Fruit fly (Drosophila melanogaster) whole organism, embryonic: ENCODE results near the gene CG14830.

ENCODE experiments used
- Asciz ChIP-seq: fragments of 200-800 bp; sonication (Bioruptor generic); optimal IDR thresholded peaks from 2 replicates; lab custom pipeline; 2017; ENCODE audit warnings: missing biosample characterization, mild to moderate bottlenecking, missing genetic modification characterization, missing genetic modification reagents
- CG1024 ChIP-seq: fragments of 200-800 bp; sonication (Bioruptor generic); IDR thresholded peaks from 2 replicates; pipeline ENCODE4 v1.3.6; 2022; ENCODE audit warnings: missing biosample characterization, missing genetic modification characterization
- CG10267 ChIP-seq: fragments of 200-800 bp; sonication (Bioruptor generic); optimal IDR thresholded peaks from 2 replicates; lab custom pipeline; 2018; ENCODE audit warnings: missing biosample characterization, mild to moderate bottlenecking, missing genetic modification characterization, moderate library complexity
- CG10366 ChIP-seq: fragments of 200-800 bp; sonication (Bioruptor generic); IDR thresholded peaks from 2 replicates; pipeline ENCODE4 v1.3.6; 2022; ENCODE audit warnings: missing biosample characterization, missing genetic modification characterization
- CG10959 ChIP-seq: fragments of 200-800 bp; sonication (Bioruptor generic); IDR thresholded peaks from 2 replicates; pipeline ENCODE4 v1.3.6; 2022; ENCODE audit warnings: missing biosample characterization, missing genetic modification characterization
- CG11398 ChIP-seq: fragments of 200-800 bp; sonication (Bioruptor generic); optimal IDR thresholded peaks from 2 replicates; lab custom pipeline; 2016; ENCODE audit warnings: missing biosample characterization, missing genetic modification characterization
- CG11456 ChIP-seq: fragments of 200-800 bp; sonication (Bioruptor generic); IDR thresholded peaks from 3 replicates; pipeline ENCODE4 v1.3.6; 2022; ENCODE audit warnings: missing biosample characterization, missing genetic modification characterization
- CG12071 ChIP-seq: fragments of 200-800 bp; sonication (Bioruptor generic); optimal IDR thresholded peaks from 3 replicates; lab custom pipeline; 2018; ENCODE audit warnings: missing biosample characterization, mild to moderate bottlenecking, missing genetic modification characterization
- CG12391 ChIP-seq: fragments of 200-800 bp; sonication (Bioruptor generic); optimal IDR thresholded peaks from 3 replicates; lab custom pipeline; 2018; ENCODE audit warnings: missing biosample characterization, mild to moderate bottlenecking, missing genetic modification characterization, moderate library complexity
- CG13123 ChIP-seq: fragments of 200-800 bp; sonication (Bioruptor generic); optimal IDR thresholded peaks from 2 replicates; lab custom pipeline; 2016; ENCODE audit warnings: missing biosample characterization, missing genetic modification characterization
- CG14667 ChIP-seq: fragments of 200-800 bp; sonication (Bioruptor generic); IDR thresholded peaks from 2 replicates; pipeline ENCODE4 v1.3.6; 2022; ENCODE audit warnings: missing biosample characterization, missing genetic modification characterization
- CG1603 ChIP-seq: fragments of 200-800 bp; sonication (Bioruptor generic); optimal IDR thresholded peaks from 2 replicates; lab custom pipeline; 2019; ENCODE audit warnings: missing biosample characterization, mild to moderate bottlenecking, missing genetic modification characterization, moderate library complexity
- CG17802 ChIP-seq: fragments of 200-800 bp; sonication (Bioruptor generic); optimal IDR thresholded peaks from 2 replicates; lab custom pipeline; 2018; ENCODE audit warnings: missing biosample characterization, mild to moderate bottlenecking, missing genetic modification characterization, moderate library complexity
- CG18476 ChIP-seq: fragments of 200-800 bp; sonication (Bioruptor generic); optimal IDR thresholded peaks from 2 replicates; lab custom pipeline; 2016; ENCODE audit warnings: missing biosample characterization, mild to moderate bottlenecking, missing genetic modification characterization
- CG18599 ChIP-seq: fragments of 200-800 bp; sonication (Bioruptor generic); optimal IDR thresholded peaks from 3 replicates; lab custom pipeline; 2017; ENCODE audit warnings: missing biosample characterization, missing genetic modification characterization, mild to moderate bottlenecking, moderate library complexity, missing genetic modification reagents
- CG31224 ChIP-seq: fragments of 200-800 bp; sonication (Bioruptor generic); IDR thresholded peaks from 2 replicates; pipeline ENCODE4 v1.3.6; 2022; ENCODE audit warnings: missing biosample characterization, missing genetic modification characterization
- CG32767 ChIP-seq: fragments of 200-800 bp; sonication (Bioruptor generic); IDR thresholded peaks from 2 replicates; pipeline ENCODE4 v1.3.6; 2022; ENCODE audit warnings: missing biosample characterization, missing genetic modification characterization
- CG4282 ChIP-seq: fragments of 200-800 bp; sonication (Bioruptor generic); optimal IDR thresholded peaks from 2 replicates; lab custom pipeline; 2016; ENCODE audit warnings: missing biosample characterization, missing genetic modification characterization
- CG5953 ChIP-seq: fragments of 200-800 bp; sonication (Bioruptor generic); IDR thresholded peaks from 2 replicates; pipeline ENCODE4 v1.3.6; 2022; ENCODE audit warnings: missing biosample characterization, missing genetic modification characterization
- CG8924 ChIP-seq: fragments of 200-800 bp; optimal IDR thresholded peaks from 3 replicates; lab custom pipeline; 2019; ENCODE audit warnings: missing biosample characterization, mild to moderate bottlenecking, missing genetic modification characterization, moderate library complexity
- CG9876 ChIP-seq: fragments of 200-800 bp; sonication (Bioruptor generic); optimal IDR thresholded peaks from 2 replicates; lab custom pipeline; 2016; ENCODE audit warnings: missing biosample characterization, missing genetic modification characterization
- CG9932 ChIP-seq: fragments of 200-800 bp; sonication (Bioruptor generic); IDR thresholded peaks from 2 replicates; pipeline ENCODE4 v1.3.6; 2022; ENCODE audit warnings: missing biosample characterization, missing genetic modification characterization
- D19A ChIP-seq: fragments of 200-800 bp; optimal IDR thresholded peaks from 3 replicates; lab custom pipeline; 2019; ENCODE audit warnings: missing biosample characterization, mild to moderate bottlenecking, missing genetic modification characterization, moderate library complexity
- Doc3 ChIP-seq: fragments of 200-800 bp; sonication (Bioruptor generic); IDR thresholded peaks from 3 replicates; pipeline ENCODE4 v1.3.6; 2022; ENCODE audit warnings: missing biosample characterization, missing genetic modification characterization; ENCODE audit not compliant: partially characterized antibody
- Dp ChIP-seq: fragments of 200-800 bp; sonication (Bioruptor generic); optimal IDR thresholded peaks from 2 replicates; lab custom pipeline; 2018; ENCODE audit warnings: missing biosample characterization, mild to moderate bottlenecking, missing genetic modification characterization, moderate library complexity
- Fer1 ChIP-seq: fragments of 200-800 bp; sonication (Bioruptor generic); optimal IDR thresholded peaks from 2 replicates; lab custom pipeline; 2017; ENCODE audit warnings: missing biosample characterization, mild to moderate bottlenecking, missing genetic modification characterization
- HLH3B ChIP-seq: fragments of 200-800 bp; sonication (Bioruptor generic); IDR thresholded peaks from 2 replicates; pipeline ENCODE4 v1.3.6; 2022; ENCODE audit warnings: missing biosample characterization, missing genetic modification characterization
- Hr39 ChIP-seq: fragments of >200 bp; optimal IDR thresholded peaks from 2 replicates; lab custom pipeline; 2017
- Hr51 ChIP-seq, 2 experiments: fragments of 200-800 bp; sonication (Bioruptor generic); optimal IDR thresholded peaks; 2 replicates in 1 of 2; 3 replicates in 1 of 2; lab custom pipeline; 2016 to 2018; ENCODE audit warnings: missing biosample characterization in 2 of 2, missing genetic modification characterization in 2 of 2, mild to moderate bottlenecking in 1 of 2, moderate library complexity in 1 of 2
- Oli ChIP-seq: fragments of 200-800 bp; sonication (Bioruptor generic); optimal IDR thresholded peaks from 2 replicates; lab custom pipeline; 2018; ENCODE audit warnings: missing biosample characterization, mild to moderate bottlenecking, missing genetic modification characterization, moderate library complexity
- Rx ChIP-seq: fragments of 200-800 bp; sonication (Bioruptor generic); IDR thresholded peaks from 2 replicates; pipeline ENCODE4 v1.3.6; 2022; ENCODE audit warnings: missing biosample characterization, missing genetic modification characterization
- Sox100B ChIP-seq: fragments of 200-800 bp; sonication (Bioruptor generic); optimal IDR thresholded peaks from 3 replicates; lab custom pipeline; 2018; ENCODE audit warnings: missing biosample characterization, mild to moderate bottlenecking, missing genetic modification characterization
- Trl ChIP-seq, 3 experiments: fragments of >200 bp in 2 of 3; fragments of 200-800 bp in 1 of 3; sonication (Bioruptor generic) in 1 of 3; optimal IDR thresholded peaks; 2 replicates in 1 of 3; 3 replicates in 2 of 3; lab custom pipeline; 2016 to 2017; ENCODE audit warnings: missing biosample characterization in 1 of 3, missing genetic modification characterization in 1 of 3
- Usf ChIP-seq: fragments of 200-800 bp; sonication (Bioruptor generic); optimal IDR thresholded peaks from 2 replicates; lab custom pipeline; 2017; ENCODE audit warnings: missing genotype, missing biosample characterization, missing genetic modification characterization
- YL-1 ChIP-seq: fragments of 200-800 bp; sonication (Bioruptor generic); optimal IDR thresholded peaks from 3 replicates; lab custom pipeline; 2017; ENCODE audit warnings: missing biosample characterization, mild to moderate bottlenecking, missing genetic modification characterization
- ara ChIP-seq: fragments of 200-800 bp; sonication (Bioruptor generic); IDR thresholded peaks from 2 replicates; pipeline ENCODE4 v1.3.6; 2022; ENCODE audit warnings: missing biosample characterization, missing genetic modification characterization
- ash1 ChIP-seq: fragments of 200-800 bp; sonication (Bioruptor generic); optimal IDR thresholded peaks from 2 replicates; lab custom pipeline; 2018; ENCODE audit warnings: missing biosample characterization, mild to moderate bottlenecking, missing genetic modification characterization
- cad ChIP-seq: fragments of >200 bp; optimal IDR thresholded peaks from 2 replicates; lab custom pipeline; 2017; ENCODE audit warnings: missing biosample characterization, missing genetic modification characterization
- crc ChIP-seq: fragments of 200-800 bp; sonication (Bioruptor generic); optimal IDR thresholded peaks from 2 replicates; lab custom pipeline; 2016; ENCODE audit warnings: missing biosample characterization, missing genetic modification characterization
- disco-r ChIP-seq: fragments of 200-800 bp; sonication (Bioruptor generic); optimal IDR thresholded peaks from 2 replicates; lab custom pipeline; 2016; ENCODE audit warnings: missing biosample characterization, missing genetic modification characterization
- ewg ChIP-seq: fragments of 200-800 bp; sonication (Bioruptor generic); optimal IDR thresholded peaks from 3 replicates; lab custom pipeline; 2017; ENCODE audit warnings: mild to moderate bottlenecking, missing biosample characterization, missing genetic modification reagents, missing genetic modification characterization
- fd64A ChIP-seq: fragments of 200-800 bp; sonication (Bioruptor generic); optimal IDR thresholded peaks from 3 replicates; lab custom pipeline; 2018; ENCODE audit warnings: missing biosample characterization, mild to moderate bottlenecking, missing genetic modification characterization
- fru ChIP-seq: fragments of >200 bp; optimal IDR thresholded peaks from 2 replicates; lab custom pipeline; 2017
- grn ChIP-seq: fragments of 200-800 bp; sonication (Bioruptor generic); optimal IDR thresholded peaks from 3 replicates; lab custom pipeline; 2017; ENCODE audit warnings: missing biosample characterization, missing genetic modification characterization
- luna ChIP-seq: fragments of 200-800 bp; sonication (Bioruptor generic); optimal IDR thresholded peaks from 2 replicates; lab custom pipeline; 2016; ENCODE audit warnings: missing biosample characterization, missing genetic modification characterization
- rib ChIP-seq: fragments of 200-800 bp; sonication (Bioruptor generic); IDR thresholded peaks from 2 replicates; pipeline ENCODE4 v1.3.6; 2022; ENCODE audit warnings: missing biosample characterization, missing genetic modification characterization
- schlank ChIP-seq: fragments of 200-800 bp; sonication (Bioruptor generic); optimal IDR thresholded peaks from 2 replicates; lab custom pipeline; 2018; ENCODE audit warnings: missing biosample characterization, mild to moderate bottlenecking, missing genetic modification characterization
- slp2 ChIP-seq: fragments of 200-800 bp; sonication (Bioruptor generic); optimal IDR thresholded peaks from 2 replicates; lab custom pipeline; 2016; ENCODE audit warnings: missing biosample characterization, missing genetic modification characterization
- vfl ChIP-seq: fragments of 200-800 bp; sonication (Bioruptor generic); optimal IDR thresholded peaks from 2 replicates; lab custom pipeline; 2016; ENCODE audit warnings: missing biosample characterization, missing genetic modification characterization
- zen ChIP-seq: fragments of 200-800 bp; sonication (Bioruptor generic); optimal IDR thresholded peaks from 3 replicates; lab custom pipeline; 2018; ENCODE audit warnings: missing biosample characterization, mild to moderate bottlenecking, missing genetic modification characterization, moderate library complexity

The CG14830 gene

dm6 chr3L:7241217-7241859 is 22.4 kb downstream of the CG14830 start, which contains the start of the genes RpL18 and Neos (continued):
- TF ChIP-seq CG4282 (GFP tag; lab: Kevin White, UChicago) (peak; percentile 45), YL-1 (GFP tag; lab: Kevin White, UChicago) (peak; percentile 85), CG9876 (GFP tag; lab: Kevin White, UChicago) (peak; percentile 43), CG18599 (peak; percentile 87), CG11398 (peak; percentile 47), CG10366 (GFP tag; lab: Robert Waterston, UW) (peak; percentile 17; the same call in 1 of the 2 replicates), fru (lab: Kevin White, UChicago) (no peak), D19A (tag; lab: Kevin White, UChicago) (no peak), rib (GFP tag; lab: Robert Waterston, UW) (peak; percentile 14; the same call in 1 of the 2 replicates), CG5953 (GFP tag; lab: Robert Waterston, UW) (peak; percentile 58; the same call in 1 of the 2 replicates), Fer1 (GFP tag; lab: Kevin White, UChicago) (peak; percentile 87), CG32767 (GFP tag; lab: Robert Waterston, UW) (no peak; the same call in 1 of the 2 replicates), ash1 (GFP tag; lab: Kevin White, UChicago) (peak; percentile 38), CG14667 (GFP tag; lab: Robert Waterston, UW) (0 out of 2 replicates have a peak, but pooled peaks have one; percentile 18), CG18476 (GFP tag; lab: Kevin White, UChicago) (peak; percentile 78), luna (peak; percentile 36), CG9932 (GFP tag; lab: Robert Waterston, UW) (peak; percentile 65), CG10959 (GFP tag; lab: Robert Waterston, UW) (peak; percentile 15; the same call in 1 of the 2 replicates), Hr51 (GFP tag; optimal IDR thresholded peaks at IDR 0.05; lab: Kevin White, UChicago) (peak; percentile 54 to 68), CG1024 (GFP tag; lab: Robert Waterston, UW) (peak; percentile 29; the same call in 1 of the 2 replicates), Usf (GFP tag; lab: Kevin White, UChicago) (peak; percentile 42), CG8924 (tag; lab: Kevin White, UChicago) (peak; percentile 78), Asciz (peak; percentile 75), CG1603 (tag; lab: Kevin White, UChicago) (peak; percentile 53), Dp (peak; percentile 24), ewg (peak; percentile 42), slp2 (peak; percentile 17), ara (peak; percentile 41), cad (GFP tag; lab: Kevin White, UChicago) (no peak), CG11456 (GFP tag; lab: Robert Waterston, UW) (peak; percentile 39), Doc3 (GFP tag; lab: Robert Waterston, UW) (no peak), Trl (optimal IDR thresholded peaks at IDR 0.05; lab: Kevin White, UChicago) (no peak), Trl (GFP tag; optimal IDR thresholded peaks at IDR 0.05; lab: Kevin White, UChicago) (peak; percentile 76), CG10267 (tag; lab: Kevin White, UChicago) (peak; percentile 78), HLH3B (GFP tag; lab: Robert Waterston, UW) (no peak), fd64A (GFP tag; lab: Kevin White, UChicago) (peak; percentile 72), Hr39 (lab: Kevin White, UChicago) (no peak), crc (peak; percentile 67), disco-r (peak; percentile 59), CG31224 (GFP tag; lab: Robert Waterston, UW) (no peak), zen (tag; lab: Kevin White, UChicago) (peak; percentile 63), schlank (peak; percentile 84), CG12391 (peak; percentile 86), Oli (peak; percentile 56), grn (GFP tag; lab: Kevin White, UChicago) (no peak), Rx (GFP tag; lab: Robert Waterston, UW) (peak; percentile 51; the same call in 1 of the 2 replicates), CG13123 (GFP tag; lab: Kevin White, UChicago) (peak; percentile 1), Sox100B (peak; percentile 79), CG12071 (GFP tag; lab: Kevin White, UChicago) (peak; percentile 79), CG17802 (tag; lab: Kevin White, UChicago) (peak; percentile 37), vfl (peak; percentile 61)
